Worm (Caenorhabditis elegans) whole organism, L4 larva: ENCODE results near the gene nlp-35.

Source experiments
- ZK337.2 ChIP-seq: fragments of 200-800 bp; sonication (Bioruptor generic); IDR thresholded peaks from 2 replicates; pipeline ENCODE4 v1.3.6; 2022; ENCODE audit warnings: missing genetic modification reagents, missing genetic modification characterization, missing compliant biosample characterization
- aly-2 ChIP-seq: sonication (generic microtip); optimal IDR thresholded peaks from 2 replicates; lab custom pipeline; 2018; ENCODE audit warnings: missing biosample characterization, missing genetic modification characterization
- ama-1 ChIP-seq: fragments of 150-350 bp; optimal IDR thresholded peaks from 2 replicates; lab custom pipeline; 2014; ENCODE audit warnings: inconsistent platforms, mixed read lengths
- lin-15B ChIP-seq: fragments of 150-350 bp; sonication (generic microtip); optimal IDR thresholded peaks from 3 replicates; lab custom pipeline; 2014; ENCODE audit warnings: missing biosample characterization, missing genetic modification characterization
- mxl-3 ChIP-seq: fragments of 200-800 bp; sonication (Bioruptor generic); optimal IDR thresholded peaks from 2 replicates; lab custom pipeline; 2018; ENCODE audit warnings: mild to moderate bottlenecking, missing genetic modification characterization, missing compliant biosample characterization
- nhr-10 ChIP-seq: fragments of 150-350 bp; optimal IDR thresholded peaks from 2 replicates; lab custom pipeline; 2014; ENCODE audit warnings: missing biosample characterization, missing genetic modification characterization
- nhr-48 ChIP-seq: sonication (generic microtip); optimal IDR thresholded peaks from 2 replicates; lab custom pipeline; 2016; ENCODE audit warnings: mild to moderate bottlenecking, missing genetic modification characterization, missing compliant biosample characterization
- pha-4 ChIP-seq, 2 experiments: fragments of 150-350 bp in 1 of 2; fragments of 200-800 bp in 1 of 2; sonication (Bioruptor generic) in 1 of 2; IDR thresholded peaks in 1 of 2; optimal IDR thresholded peaks in 1 of 2; 2 replicates each; pipeline versions ENCODE4 v1.3.6 to Lab custom; 2014 to 2022; ENCODE audit warnings: missing genetic modification characterization in 2 of 2, missing genetic modification reagents in 2 of 2, missing biosample characterization in 1 of 2, missing compliant biosample characterization in 1 of 2

- TF ChIP-seq mxl-3 (GFP tag; lab: Kevin White, UChicago) (no peak), nhr-48 (tag; lab: Kevin White, UChicago) (no peak), aly-2 (no peak), ZK337.2 (GFP tag; lab: Robert Waterston, UW) (no peak), pha-4 (GFP tag; IDR thresholded peaks at IDR 0.05; lab: Robert Waterston, UW) (no peak), pha-4 (tag; optimal IDR thresholded peaks at IDR 0.05; lab: Kevin White, UChicago) (no peak), lin-15B (no peak), ama-1 (lab: Kevin White, UChicago) (no peak), nhr-10 (tag; lab: Kevin White, UChicago) (no peak)
Observed at ce11 chrIV:9533071-9533470, 14.3 kb upstream of the nlp-35 start, which contains the start of gene F56H11.2.
